Worm (Caenorhabditis elegans): Measurements from ENCODE around the gene srh-194.
"Not testable (repeated sequence)": the region's sequence is repeated elsewhere in the genome, so short reads cannot be mapped to it uniquely, and the experiment has no call there.

Gene srh-194

DNA sequence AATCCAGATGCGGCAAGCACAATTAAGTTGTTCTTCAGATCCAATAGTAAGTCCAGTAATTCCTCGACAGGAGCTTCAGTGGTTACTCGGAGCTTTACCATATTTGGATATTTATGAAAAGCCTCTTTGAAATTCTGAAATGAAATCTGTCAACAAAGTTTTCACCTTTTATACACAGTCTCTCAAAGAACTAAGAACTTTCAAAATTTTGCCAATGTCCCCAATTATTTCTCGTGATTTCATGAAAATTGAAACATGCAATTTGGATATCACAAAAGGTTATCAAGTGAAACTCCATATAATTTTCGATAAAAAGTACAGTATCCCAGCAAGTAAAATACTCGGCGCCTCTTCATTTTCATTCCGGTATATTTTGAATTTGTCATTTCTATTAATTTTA is 2.6 kb upstream of the srh-194 start, which contains the start of gene F47D2.11:
Gene F47D2.11, minus strand, starts transcription at position 101 of the 400 bp plus-strand sequence.
- no peak for TF ChIP-seq zag-1 (tag; optimal IDR thresholded peaks at IDR 0.05)
- TF ChIP-seq sma-3 (GFP tag; optimal IDR thresholded peaks at IDR 0.05), result no peak
- TF ChIP-seq nhr-10 (tag; optimal IDR thresholded peaks at IDR 0.05), result no peak
- TF ChIP-seq elt-3 (tag; optimal IDR thresholded peaks at IDR 0.05), result no peak
- no peak for TF ChIP-seq ceh-16 (tag; optimal IDR thresholded peaks at IDR 0.05)
- TF ChIP-seq gmeb-1 (tag; optimal IDR thresholded peaks at IDR 0.05), result no peak
- TF ChIP-seq dmd-4 (tag; optimal IDR thresholded peaks at IDR 0.05), result no peak
- no peak for TF ChIP-seq unc-55 (GFP tag; optimal IDR thresholded peaks at IDR 0.05)
- no peak for TF ChIP-seq lin-13 (GFP tag; optimal IDR thresholded peaks at IDR 0.05)
- TF ChIP-seq alr-1 (tag; optimal IDR thresholded peaks at IDR 0.05), result no peak
- TF ChIP-seq nhr-21 (tag; optimal IDR thresholded peaks at IDR 0.05), result no peak
- no peak for TF ChIP-seq sma-9 (GFP tag; optimal IDR thresholded peaks at IDR 0.05)
- no peak for TF ChIP-seq sma-9 (tag; optimal IDR thresholded peaks at IDR 0.05)
- no peak for TF ChIP-seq nhr-129 (tag; optimal IDR thresholded peaks at IDR 0.05)
- no peak for TF ChIP-seq nhr-11 (tag; optimal IDR thresholded peaks at IDR 0.05)
- TF ChIP-seq unc-39 (tag; optimal IDR thresholded peaks at IDR 0.05), result no peak
- no peak for TF ChIP-seq ztf-1 (GFP tag; conservative IDR thresholded peaks at IDR 0.05)

DNA sequence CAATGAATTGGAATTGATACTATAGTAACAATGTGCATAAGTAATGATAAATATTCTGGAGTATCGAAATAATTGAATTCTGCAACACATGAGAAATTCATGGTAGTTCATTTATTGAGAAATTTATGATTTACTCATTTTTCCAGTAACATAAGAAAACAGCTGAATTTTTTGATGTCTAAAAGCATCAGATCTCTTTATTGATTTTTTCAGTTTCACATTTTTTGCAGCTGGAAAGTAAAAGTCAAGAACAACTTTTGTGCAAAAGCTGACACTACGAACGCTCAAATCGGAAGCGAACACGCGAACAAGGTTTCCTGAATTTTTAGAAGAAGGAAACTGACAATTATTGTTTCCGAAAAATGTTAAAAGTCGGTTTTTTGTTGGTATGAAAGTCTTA is 3.2 kb downstream of the srh-194 start, which contains the start of gene srh-193:
Gene srh-193, minus strand, starts transcription at position 101 of the 400 bp plus-strand sequence.
- not testable (repeated sequence) for TF ChIP-seq nhr-21, ztf-4, mdl-1 (tag; optimal IDR thresholded peaks at IDR 0.05)

DNA sequence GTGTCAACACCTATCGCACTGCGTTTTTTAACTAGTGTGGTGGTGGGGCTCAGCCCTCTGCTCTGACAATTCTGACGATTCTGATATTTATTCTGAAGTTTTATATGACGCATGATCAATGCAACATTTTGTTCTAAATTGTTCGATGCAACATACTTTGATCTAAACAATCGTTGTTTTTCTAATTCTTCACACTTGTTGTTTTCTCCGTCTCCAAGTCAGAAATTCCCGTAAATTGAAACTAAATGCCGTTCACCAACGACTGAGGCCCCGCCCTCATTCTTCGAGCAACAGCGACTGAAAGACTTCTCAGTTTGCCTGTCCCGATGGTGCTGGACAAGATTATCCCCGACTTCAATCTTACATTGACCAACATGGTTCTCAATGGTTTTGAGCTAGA is 8.6 kb downstream of the srh-194 start, which contains the start of gene srt-19:
Gene srt-19, plus strand, starts transcription at position 301 of the 400 bp plus-strand sequence.
- not testable (repeated sequence) for TF ChIP-seq dmd-4, skn-1, unc-39 (tag; optimal IDR thresholded peaks at IDR 0.05)

DNA sequence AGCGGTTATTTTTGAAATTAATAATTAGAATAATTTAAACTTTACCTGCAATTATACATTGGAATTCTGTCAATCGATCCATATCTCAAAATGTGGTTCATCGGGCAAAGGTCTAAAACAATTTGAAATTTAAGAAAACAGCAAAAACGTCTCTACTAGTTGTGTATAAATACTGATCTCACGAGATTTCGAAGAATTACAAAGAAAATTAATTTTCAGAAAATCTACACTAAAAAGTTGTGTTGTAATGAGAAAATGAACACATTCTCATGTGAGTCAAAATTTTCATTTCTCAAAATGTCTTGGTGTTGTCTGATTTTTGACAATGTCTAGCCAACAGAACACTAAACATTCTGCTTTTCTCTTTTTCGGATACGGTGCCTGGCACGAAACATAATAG is 11.6 kb downstream of the srh-194 start, which contains the start of gene srt-37:
Gene srt-37, minus strand, starts transcription at position 101 of the 400 bp plus-strand sequence.
- TF ChIP-seq lin-11 (tag; optimal IDR thresholded peaks at IDR 0.05); blmp-1 (tag; optimal IDR thresholded peaks at IDR 0.05; ENCODE audit: insufficient read depth); gmeb-1 (tag; optimal IDR thresholded peaks at IDR 0.05): not testable (repeated sequence)

DNA sequence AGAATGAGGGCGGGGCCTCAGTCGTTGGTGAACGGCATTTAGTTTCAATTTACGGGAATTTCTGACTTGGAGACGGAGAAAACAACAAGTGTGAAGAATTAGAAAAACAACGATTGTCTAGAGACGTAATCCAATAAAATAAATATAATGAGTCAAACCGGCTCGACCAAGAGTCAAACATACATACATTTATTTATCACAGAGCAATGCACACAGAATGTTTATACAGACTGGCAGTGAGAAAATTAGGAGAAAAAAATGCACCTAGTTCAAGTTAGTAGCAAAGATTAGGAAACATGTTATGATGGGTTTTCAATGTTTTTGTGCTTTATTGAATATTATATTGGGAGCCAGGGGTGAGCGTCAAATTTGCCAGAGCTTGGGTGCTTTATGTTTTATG is 14.6 kb downstream of the srh-194 start, which contains the start of gene srt-20:
Gene srt-20, minus strand, starts transcription at position 101 of the 400 bp plus-strand sequence.
- TF ChIP-seq nhr-25 (tag; optimal IDR thresholded peaks at IDR 0.05); unc-55 (GFP tag; optimal IDR thresholded peaks at IDR 0.05); peb-1 (tag; optimal IDR thresholded peaks at IDR 0.05): not testable (repeated sequence)

DNA sequence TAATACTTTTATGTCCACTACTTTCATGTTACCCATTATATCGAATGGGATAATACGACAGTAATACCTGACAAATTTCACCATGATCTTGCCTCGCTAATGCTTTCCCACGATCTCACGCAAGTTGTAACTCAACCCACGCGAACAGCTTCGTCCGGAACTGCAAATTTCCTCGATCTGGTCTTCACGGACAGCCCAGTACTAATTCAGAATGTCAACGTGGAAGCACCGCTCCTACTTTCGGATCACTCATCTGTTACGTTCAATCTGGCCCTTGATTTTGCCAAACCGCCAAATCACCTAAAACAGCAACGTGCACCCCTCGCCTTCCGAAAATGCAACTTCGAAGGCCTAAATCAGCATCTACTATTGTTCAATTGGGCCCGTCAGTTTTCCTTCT is 20.0 kb downstream of the srh-194 start:
- TF ChIP-seq ama-1 (optimal IDR thresholded peaks at IDR 0.05) (no peak), zag-1 (tag; optimal IDR thresholded peaks at IDR 0.05) (no peak), ceh-16 (tag; optimal IDR thresholded peaks at IDR 0.05) (no peak)

DNA sequence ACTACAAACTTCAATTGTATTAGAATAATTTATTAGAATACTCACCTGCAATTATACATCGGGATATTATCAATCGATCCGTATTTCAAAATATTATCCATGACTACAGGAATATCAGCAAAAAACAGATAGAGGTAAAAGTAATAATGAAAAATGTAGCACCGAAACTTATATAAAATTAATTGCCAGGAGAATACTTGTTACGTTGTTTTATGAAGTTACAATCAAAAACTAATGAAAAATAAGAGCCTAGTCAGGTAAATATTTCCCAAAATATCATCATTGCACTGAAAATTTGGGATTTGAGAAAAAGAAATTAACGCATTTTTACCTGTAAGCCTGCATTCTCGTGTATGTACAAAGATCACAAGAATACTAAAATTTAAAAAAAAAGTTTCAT is 22.1 kb downstream of the srh-194 start, which contains the start of gene srt-38:
Gene srt-38, minus strand, starts transcription at position 101 of the 400 bp plus-strand sequence.
- TF ChIP-seq blmp-1 (tag; optimal IDR thresholded peaks at IDR 0.05; ENCODE audit: insufficient read depth); ZK546.5 (tag; optimal IDR thresholded peaks at IDR 0.05); fos-1 (tag; optimal IDR thresholded peaks at IDR 0.05): not testable (repeated sequence)

DNA sequence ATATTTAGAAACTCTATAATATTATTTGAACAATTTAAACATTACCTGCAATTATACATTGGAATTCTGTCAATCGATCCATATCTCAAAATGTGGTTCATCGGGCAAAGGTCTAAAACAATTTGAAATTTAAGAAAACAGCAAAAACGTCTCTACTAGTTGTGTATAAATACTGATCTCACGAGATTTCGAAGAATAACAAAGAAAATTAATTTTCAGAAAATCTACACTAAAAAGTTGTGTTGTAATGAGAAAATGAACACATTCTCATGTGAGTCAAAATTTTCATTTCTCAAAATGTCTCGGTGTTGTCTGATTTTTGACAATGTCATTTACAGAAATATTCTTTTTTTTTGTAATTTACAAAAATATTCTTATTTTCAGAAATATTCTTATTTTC is 25.1 kb downstream of the srh-194 start, which contains the start of gene srt-36:
Gene srt-36, minus strand, starts transcription at position 101 of the 400 bp plus-strand sequence.
- TF ChIP-seq ztf-4, lin-11, nhr-77 (tag; optimal IDR thresholded peaks at IDR 0.05): not testable (repeated sequence)
